Worm (Caenorhabditis elegans) whole organism, L4 larva: Measurements from ENCODE around the gene F59A2.5.
A peak's percentile ranks its signal among the peaks of the same experiment; 100 is the strongest.

ENCODE experiments used
- F49E8.2 ChIP-seq: sonication (generic microtip); optimal IDR thresholded peaks from 2 replicates; lab custom pipeline; 2016; ENCODE audit warnings: missing compliant biosample characterization, mild to moderate bottlenecking, missing genetic modification characterization, borderline replicate concordance
- T26A8.4 ChIP-seq: fragments of 200-800 bp; sonication (Bioruptor generic); IDR thresholded peaks from 2 replicates; pipeline ENCODE4 v1.3.6; 2022; ENCODE audit warnings: missing genetic modification characterization, missing compliant biosample characterization
- Y5F2A.4 ChIP-seq: fragments of 200-800 bp; sonication (Bioruptor generic); optimal IDR thresholded peaks from 2 replicates; lab custom pipeline; 2018; ENCODE audit warnings: mild to moderate bottlenecking, missing genetic modification characterization, missing compliant biosample characterization
- Y75B8A.6 ChIP-seq: fragments of 200-800 bp; sonication (Bioruptor generic); IDR thresholded peaks from 2 replicates; pipeline ENCODE4 v1.3.6; 2022; ENCODE audit warnings: missing genetic modification reagents, missing genetic modification characterization, missing compliant biosample characterization
- ZK337.2 ChIP-seq: fragments of 200-800 bp; sonication (Bioruptor generic); IDR thresholded peaks from 2 replicates; pipeline ENCODE4 v1.3.6; 2022; ENCODE audit warnings: missing genetic modification reagents, missing genetic modification characterization, missing compliant biosample characterization
- ZK546.5 ChIP-seq, 2 experiments: sonication (generic microtip); optimal IDR thresholded peaks; 2 replicates each; lab custom pipeline; 2017; ENCODE audit warnings: missing biosample characterization in 2 of 2, missing genetic modification characterization in 2 of 2
- ceh-20 ChIP-seq: fragments of 200-800 bp; sonication (Bioruptor generic); IDR thresholded peaks from 2 replicates; pipeline ENCODE4 v1.3.6; 2022; ENCODE audit warnings: missing genetic modification reagents, missing genetic modification characterization, missing compliant biosample characterization
- ceh-28 ChIP-seq: fragments of 150-350 bp; optimal IDR thresholded peaks from 2 replicates; lab custom pipeline; 2014; ENCODE audit warnings: missing biosample characterization, missing genetic modification reagents, missing genetic modification characterization
- ceh-62 ChIP-seq: sonication (generic microtip); optimal IDR thresholded peaks from 2 replicates; lab custom pipeline; 2017; ENCODE audit warnings: missing biosample characterization, missing genetic modification characterization
- daf-8 ChIP-seq: fragments of 200-800 bp; sonication (Bioruptor generic); IDR thresholded peaks from 2 replicates; pipeline ENCODE4 v1.3.6; 2022; ENCODE audit warnings: missing genetic modification characterization, missing compliant biosample characterization
- dmd-6 ChIP-seq: fragments of 200-800 bp; sonication (Bioruptor generic); IDR thresholded peaks from 2 replicates; pipeline ENCODE4 v1.3.6; 2022; ENCODE audit warnings: missing genetic modification reagents, missing genetic modification characterization, missing compliant biosample characterization
- dpl-1 ChIP-seq: fragments of 150-350 bp; optimal IDR thresholded peaks from 2 replicates; lab custom pipeline; 2014; ENCODE audit warnings: missing biosample characterization, missing genetic modification reagents, missing genetic modification characterization
- egl-43 ChIP-seq: fragments of 200-800 bp; sonication (Bioruptor generic); IDR thresholded peaks from 2 replicates; pipeline ENCODE4 v1.3.6; 2022; ENCODE audit warnings: missing genetic modification reagents, missing genetic modification characterization, missing compliant biosample characterization
- gei-8 ChIP-seq: fragments of 200-800 bp; sonication (Bioruptor generic); optimal IDR thresholded peaks from 2 replicates; lab custom pipeline; 2018; ENCODE audit warnings: mild to moderate bottlenecking, missing genetic modification characterization, missing compliant biosample characterization
- hlh-30 ChIP-seq: sonication (generic microtip); optimal IDR thresholded peaks from 2 replicates; lab custom pipeline; 2017; ENCODE audit warnings: antibody characterized with exemption, mild to moderate bottlenecking, missing genetic modification characterization, missing compliant biosample characterization; ENCODE audit not compliant: insufficient read depth
- jun-1 ChIP-seq: fragments of 150-350 bp; optimal IDR thresholded peaks from 2 replicates; lab custom pipeline; 2014; ENCODE audit warnings: missing biosample characterization, missing genetic modification reagents, missing genetic modification characterization
- lin-1 ChIP-seq: fragments of 200-800 bp; sonication (Bioruptor generic); IDR thresholded peaks from 2 replicates; pipeline ENCODE4 v1.3.6; 2022; ENCODE audit warnings: missing genetic modification reagents, missing genetic modification characterization, missing compliant biosample characterization
- mdt-29 ChIP-seq: fragments of 200-800 bp; sonication (Bioruptor generic); IDR thresholded peaks from 2 replicates; pipeline ENCODE4 v1.3.6; 2022; ENCODE audit warnings: missing genetic modification reagents, missing genetic modification characterization, missing compliant biosample characterization
- mes-2 ChIP-seq: sonication (generic microtip); optimal IDR thresholded peaks from 2 replicates; lab custom pipeline; 2016; ENCODE audit warnings: missing genotype, mild to moderate bottlenecking, missing genetic modification characterization, missing compliant biosample characterization; ENCODE audit not compliant: poor library complexity, severe bottlenecking
- mxl-2 ChIP-seq: fragments of 200-800 bp; sonication (Bioruptor generic); conservative IDR thresholded peaks from 2 replicates; pipeline ENCODE4 v1.3.6; 2022; ENCODE audit warnings: missing genetic modification reagents, missing genetic modification characterization, missing compliant biosample characterization
- nhr-28 ChIP-seq: fragments of 150-350 bp; optimal IDR thresholded peaks from 2 replicates; lab custom pipeline; 2014; ENCODE audit warnings: missing biosample characterization, missing genetic modification characterization
- nhr-6 ChIP-seq: fragments of 150-350 bp; optimal IDR thresholded peaks from 2 replicates; lab custom pipeline; 2014; ENCODE audit warnings: missing biosample characterization, missing genetic modification characterization
- nhr-77 ChIP-seq: fragments of 150-350 bp; optimal IDR thresholded peaks from 2 replicates; lab custom pipeline; 2014; ENCODE audit warnings: missing biosample characterization, missing genetic modification characterization
- saeg-2 ChIP-seq: fragments of 200-800 bp; sonication (Bioruptor generic); IDR thresholded peaks from 2 replicates; pipeline ENCODE4 v1.3.6; 2022; ENCODE audit warnings: missing genetic modification reagents, missing genetic modification characterization, missing compliant biosample characterization
- sdz-12 ChIP-seq: fragments of 200-800 bp; sonication (Bioruptor generic); optimal IDR thresholded peaks from 2 replicates; lab custom pipeline; 2018; ENCODE audit warnings: mild to moderate bottlenecking, missing genetic modification characterization, missing compliant biosample characterization
- set-16 ChIP-seq: fragments of 200-800 bp; sonication (Bioruptor generic); IDR thresholded peaks from 2 replicates; pipeline ENCODE4 v1.3.6; 2022; ENCODE audit warnings: missing genetic modification reagents, missing genetic modification characterization, missing compliant biosample characterization
- spr-1 ChIP-seq: sonication (generic microtip); optimal IDR thresholded peaks from 2 replicates; lab custom pipeline; 2016; ENCODE audit warnings: mild to moderate bottlenecking, missing genetic modification characterization, missing compliant biosample characterization
- spr-3 ChIP-seq: fragments of 200-800 bp; sonication (Bioruptor generic); optimal IDR thresholded peaks from 2 replicates; lab custom pipeline; 2018; ENCODE audit warnings: mild to moderate bottlenecking, missing genetic modification characterization, missing compliant biosample characterization
- tag-97 ChIP-seq: fragments of 200-800 bp; sonication (Bioruptor generic); IDR thresholded peaks from 2 replicates; pipeline ENCODE4 v1.3.6; 2022; ENCODE audit warnings: missing genetic modification characterization, missing compliant biosample characterization
- tra-1 ChIP-seq: fragments of 200-800 bp; sonication (Bioruptor generic); IDR thresholded peaks from 2 replicates; pipeline ENCODE4 v1.3.6; 2022; ENCODE audit warnings: missing genetic modification reagents, missing genetic modification characterization, missing compliant biosample characterization
- unc-130 ChIP-seq: sonication (generic microtip); optimal IDR thresholded peaks from 2 replicates; lab custom pipeline; 2016; ENCODE audit warnings: missing genetic modification reagents, missing genetic modification characterization, missing compliant biosample characterization
- unc-62 ChIP-seq, 3 experiments: fragments of 150-350 bp in 1 of 3; sonication (generic microtip); optimal IDR thresholded peaks in 2 of 3; peaks in 1 of 3; 1 replicate in 1 of 3; 2 replicates in 2 of 3; lab custom pipeline; 2014 to 2017; ENCODE audit warnings: missing biosample characterization in 3 of 3, missing genetic modification characterization in 3 of 3, missing genetic modification reagents in 3 of 3, missing genotype in 1 of 3
- zfp-3 ChIP-seq: fragments of 200-800 bp; sonication (Bioruptor generic); conservative IDR thresholded peaks from 2 replicates; pipeline ENCODE4 v1.3.6; 2022; ENCODE audit warnings: missing genetic modification reagents, missing genetic modification characterization, missing compliant biosample characterization

The F59A2.5 gene

DNA sequence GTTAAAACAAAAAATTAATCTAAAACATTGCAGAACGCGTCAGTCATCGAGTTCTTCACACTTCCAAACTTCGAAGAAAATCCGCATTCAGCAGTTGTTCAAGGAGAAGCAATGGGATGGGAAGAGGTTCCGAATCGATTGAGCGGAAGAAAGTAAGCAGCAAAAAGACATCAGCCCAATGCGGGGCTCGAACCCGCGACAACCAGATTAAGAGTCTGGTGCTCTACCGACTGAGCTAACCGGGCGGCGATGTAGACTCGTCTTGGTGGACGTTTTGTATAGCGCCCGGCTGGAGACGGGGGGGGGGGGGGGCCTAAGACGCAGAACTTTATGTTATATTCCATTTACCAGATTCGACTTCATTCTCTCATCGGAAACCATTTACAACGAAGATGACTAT is 22.1 kb downstream of the F59A2.5 start (continued):
- 0 out of 2 replicates have a peak, but pooled peaks have one; percentile 36 for TF ChIP-seq ZK337.2 (GFP tag; lab: Robert Waterston, UW)
- no peak for TF ChIP-seq ZK546.5 (tag; optimal IDR thresholded peaks at IDR 0.05; lab: Kevin White, UChicago)
- 0 out of 2 replicates have a peak, but pooled peaks have one; percentile 15 for TF ChIP-seq T26A8.4 (GFP tag; lab: Robert Waterston, UW)
- peak; percentile 83 for TF ChIP-seq egl-43 (GFP tag; lab: Robert Waterston, UW)
- peak; percentile 54; the same call in 1 of the 2 replicates for TF ChIP-seq zfp-3
- TF ChIP-seq saeg-2 (GFP tag; lab: Robert Waterston, UW) = no peak
- TF ChIP-seq mdt-29 (GFP tag; lab: Robert Waterston, UW) = 0 out of 2 replicates have a peak, but pooled peaks have one; percentile 14
- peak; percentile 36 for TF ChIP-seq dmd-6 (GFP tag; lab: Robert Waterston, UW)
- TF ChIP-seq daf-8 = no peak
- TF ChIP-seq mxl-2 (GFP tag; lab: Robert Waterston, UW) = no peak
- no peak for TF ChIP-seq nhr-28 (tag; lab: Kevin White, UChicago)
- TF ChIP-seq Y5F2A.4 (GFP tag; lab: Kevin White, UChicago) = no peak
- TF ChIP-seq nhr-77 (tag; lab: Kevin White, UChicago) = no peak
- peak; percentile 74 for TF ChIP-seq set-16 (GFP tag; lab: Robert Waterston, UW)
- TF ChIP-seq mes-2 (tag; lab: Kevin White, UChicago) = no peak
- no peak for TF ChIP-seq jun-1 (tag; lab: Kevin White, UChicago)
- TF ChIP-seq tag-97 = no peak
- peak; percentile 22; the same call in 1 of the 2 replicates for TF ChIP-seq lin-1 (GFP tag; lab: Robert Waterston, UW)
- TF ChIP-seq ceh-20 (GFP tag; lab: Robert Waterston, UW) = 0 out of 2 replicates have a peak, but pooled peaks have one; percentile 15
- TF ChIP-seq dpl-1 (GFP tag; lab: Kevin White, UChicago) = no peak
- no peak for TF ChIP-seq F49E8.2 (tag; lab: Kevin White, UChicago)
- TF ChIP-seq hlh-30 = no peak
- TF ChIP-seq spr-3 (GFP tag; lab: Kevin White, UChicago) = no peak
- TF ChIP-seq Y75B8A.6 = no peak
- TF ChIP-seq spr-1 (tag; lab: Kevin White, UChicago) = no peak
- TF ChIP-seq nhr-6 (tag; lab: Kevin White, UChicago) = no peak
- TF ChIP-seq, all 104 proteins: peak for 21

DNA sequence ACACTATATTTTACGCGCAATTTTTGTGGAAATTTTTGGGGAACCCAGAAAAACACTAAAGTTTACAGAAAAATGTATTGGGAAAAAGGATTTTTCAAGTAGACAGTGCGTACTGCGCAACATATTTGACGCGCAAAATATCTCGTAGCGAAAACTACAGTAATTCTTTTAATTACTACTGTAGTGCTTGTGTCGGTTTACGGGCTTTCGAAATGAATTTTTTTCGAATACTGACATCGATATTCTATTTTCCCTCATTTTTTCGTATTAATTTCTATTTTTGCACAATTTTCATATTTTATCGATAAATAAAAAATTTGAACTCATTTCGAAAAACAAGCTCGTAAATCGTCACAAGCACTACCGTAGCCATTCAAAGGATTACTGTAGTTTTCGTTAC is 23.9 kb downstream of the F59A2.5 start:
- TF ChIP-seq nhr-77 (tag; lab: Kevin White, UChicago) = no peak
- peak in 1 of 2 experiments; percentile 95 for TF ChIP-seq unc-62 (GFP tag; optimal IDR thresholded peaks at IDR 0.05 in 1 of 2; lab: Kevin White, UChicago)
- TF ChIP-seq unc-62 (tag; optimal IDR thresholded peaks at IDR 0.05; lab: Kevin White, UChicago) = no peak
- TF ChIP-seq tra-1 (GFP tag; lab: Robert Waterston, UW) = no peak
- TF ChIP-seq ceh-62 = no peak
- TF ChIP-seq sdz-12 (GFP tag; lab: Kevin White, UChicago) = no peak
- no peak for TF ChIP-seq gei-8 (GFP tag; lab: Kevin White, UChicago)

DNA sequence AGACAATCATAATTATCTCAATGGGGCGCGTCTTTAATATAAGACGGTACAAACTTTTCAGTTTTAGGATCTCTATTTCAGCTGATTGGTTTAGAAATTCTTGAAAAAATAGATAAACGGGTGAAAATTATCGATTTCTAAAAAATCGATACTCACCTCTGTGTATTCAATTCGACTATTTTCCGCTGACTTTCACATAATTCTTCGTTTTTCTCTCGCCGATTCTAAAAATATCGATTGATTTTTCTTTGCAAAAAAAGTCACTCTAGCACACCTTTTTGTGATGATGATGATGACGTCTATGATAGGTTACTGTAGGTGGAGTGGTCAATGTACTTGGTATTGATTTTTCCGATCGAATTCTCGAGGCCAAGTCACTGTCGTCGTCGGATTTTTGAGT is 25.1 kb downstream of the F59A2.5 start:
- TF ChIP-seq lin-1 (GFP tag; lab: Robert Waterston, UW) = no peak
- TF ChIP-seq ceh-28 (tag; lab: Kevin White, UChicago) = peak; percentile 82

DNA sequence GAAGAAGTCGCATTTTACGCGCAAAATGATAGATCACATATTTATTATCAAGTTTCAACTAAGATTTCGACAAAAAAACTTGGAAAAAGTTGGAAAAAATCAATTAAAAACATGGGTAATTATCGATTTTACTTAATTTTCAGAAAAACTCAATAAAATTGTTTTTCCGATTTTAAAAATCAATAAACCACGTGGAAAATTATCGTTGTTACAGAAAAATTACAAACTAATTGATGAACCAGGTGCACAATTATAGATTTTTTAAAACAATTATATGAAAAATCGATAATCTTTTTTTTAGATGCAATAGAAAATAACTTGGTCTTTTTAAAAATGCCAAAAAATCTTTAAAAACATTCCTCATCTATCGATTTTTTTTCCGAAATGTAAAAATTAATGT is 26.0 kb downstream of the F59A2.5 start:
- TF ChIP-seq ceh-28 (tag; lab: Kevin White, UChicago) (peak; percentile 61), unc-130 (GFP tag; lab: Kevin White, UChicago) (no peak)
